Worm (Caenorhabditis elegans) whole organism, L4 larva: Measurements from ENCODE around the gene srxa-2.

ENCODE experiments used
- F49E8.2 ChIP-seq: sonication (generic microtip); optimal IDR thresholded peaks from 2 replicates; lab custom pipeline; 2016; ENCODE audit warnings: missing compliant biosample characterization, mild to moderate bottlenecking, missing genetic modification characterization, borderline replicate concordance
- lir-3 ChIP-seq: sonication (generic microtip); optimal IDR thresholded peaks from 2 replicates; lab custom pipeline; 2016; ENCODE audit warnings: mild to moderate bottlenecking, missing genetic modification characterization, missing compliant biosample characterization
- nhr-11 ChIP-seq: fragments of 150-350 bp; optimal IDR thresholded peaks from 2 replicates; lab custom pipeline; 2014; ENCODE audit warnings: missing biosample characterization, missing genetic modification characterization
- nhr-77 ChIP-seq: fragments of 150-350 bp; optimal IDR thresholded peaks from 2 replicates; lab custom pipeline; 2014; ENCODE audit warnings: missing biosample characterization, missing genetic modification characterization
- tra-1 ChIP-seq: fragments of 200-800 bp; sonication (Bioruptor generic); IDR thresholded peaks from 2 replicates; pipeline ENCODE4 v1.3.6; 2022; ENCODE audit warnings: missing genetic modification reagents, missing genetic modification characterization, missing compliant biosample characterization

- TF ChIP-seq nhr-11 (no peak), F49E8.2 (tag; lab: Kevin White, UChicago) (no peak), tra-1 (GFP tag; lab: Robert Waterston, UW) (no peak), lir-3 (tag; lab: Kevin White, UChicago) (no peak), nhr-77 (tag; lab: Kevin White, UChicago) (peak; percentile 37)
Observed at ce11 chrIV:9441391-9441790, 18.2 kb downstream of the srxa-2 start.
